Worm (Caenorhabditis elegans) whole organism, L2 larva: ENCODE measurements around the gene Y38E10A.33.

ENCODE experiments used
- C34F6.9 ChIP-seq: fragments of 150-350 bp; optimal IDR thresholded peaks from 2 replicates; lab custom pipeline; 2014; ENCODE audit warnings: missing biosample characterization, missing genetic modification characterization
- F13H6.1 ChIP-seq: sonication (generic microtip); optimal IDR thresholded peaks from 2 replicates; lab custom pipeline; 2016; ENCODE audit warnings: missing genetic modification characterization, missing compliant biosample characterization
- Y55F3AM.14 ChIP-seq: fragments of 200-800 bp; sonication (Bioruptor generic); optimal IDR thresholded peaks from 2 replicates; lab custom pipeline; 2018; ENCODE audit warnings: mild to moderate bottlenecking, missing genetic modification characterization, missing compliant biosample characterization
- ZK546.5 ChIP-seq: sonication (generic microtip); optimal IDR thresholded peaks from 2 replicates; lab custom pipeline; 2017; ENCODE audit warnings: missing biosample characterization, missing genetic modification characterization
- alr-1 ChIP-seq: fragments of 150-350 bp; optimal IDR thresholded peaks from 2 replicates; lab custom pipeline; 2014; ENCODE audit warnings: missing biosample characterization, missing genetic modification characterization
- aly-2 ChIP-seq: fragments of 150-350 bp; optimal IDR thresholded peaks from 2 replicates; lab custom pipeline; 2014; ENCODE audit warnings: missing biosample characterization, missing genetic modification characterization
- blmp-1 ChIP-seq: sonication (generic microtip); optimal IDR thresholded peaks from 2 replicates; lab custom pipeline; 2017; ENCODE audit warnings: missing genetic modification characterization, mild to moderate bottlenecking, missing compliant biosample characterization, antibody characterized with exemption, moderate library complexity; ENCODE audit not compliant: insufficient read depth
- ceh-82 ChIP-seq: fragments of 150-350 bp; optimal IDR thresholded peaks from 2 replicates; lab custom pipeline; 2014; ENCODE audit warnings: missing biosample characterization, missing genetic modification characterization
- dmd-4 ChIP-seq: sonication (generic microtip); optimal IDR thresholded peaks from 2 replicates; lab custom pipeline; 2017; ENCODE audit warnings: missing biosample characterization, missing genetic modification characterization
- egl-27 ChIP-seq: sonication (generic microtip); optimal IDR thresholded peaks from 3 replicates; lab custom pipeline; 2017; ENCODE audit warnings: missing biosample characterization, missing genetic modification reagents, missing genetic modification characterization
- elt-3 ChIP-seq: sonication (generic microtip); optimal IDR thresholded peaks from 2 replicates; lab custom pipeline; 2017; ENCODE audit warnings: missing biosample characterization, missing genetic modification characterization
- fos-1 ChIP-seq: fragments of 150-350 bp; optimal IDR thresholded peaks from 2 replicates; lab custom pipeline; 2014; ENCODE audit warnings: missing biosample characterization, missing genetic modification characterization
- gmeb-1 ChIP-seq: fragments of 150-350 bp; optimal IDR thresholded peaks from 2 replicates; lab custom pipeline; 2014; ENCODE audit warnings: missing biosample characterization, missing genetic modification characterization
- lin-13 ChIP-seq: fragments of 150-350 bp; optimal IDR thresholded peaks from 2 replicates; lab custom pipeline; 2014; ENCODE audit warnings: missing biosample characterization, missing genetic modification reagents, missing genetic modification characterization
- lin-39 ChIP-seq: fragments of 150-350 bp; optimal IDR thresholded peaks from 2 replicates; lab custom pipeline; 2014; ENCODE audit warnings: missing biosample characterization, missing genetic modification reagents, missing genetic modification characterization
- lsy-2 ChIP-seq, 2 experiments: fragments of 150-350 bp in 1 of 2; sonication (generic microtip) in 1 of 2; optimal IDR thresholded peaks; 2 replicates each; lab custom pipeline; 2014 to 2017; ENCODE audit warnings: missing biosample characterization in 2 of 2, missing genetic modification characterization in 2 of 2
- mab-5 ChIP-seq: fragments of 150-350 bp; optimal IDR thresholded peaks from 2 replicates; lab custom pipeline; 2014; ENCODE audit warnings: missing biosample characterization, missing genetic modification characterization
- nhr-10 ChIP-seq: sonication (generic microtip); optimal IDR thresholded peaks from 2 replicates; lab custom pipeline; 2017; ENCODE audit warnings: missing biosample characterization, missing genetic modification characterization
- nhr-11 ChIP-seq: fragments of 150-350 bp; optimal IDR thresholded peaks from 2 replicates; lab custom pipeline; 2014; ENCODE audit warnings: missing biosample characterization, missing genetic modification characterization
- nhr-129 ChIP-seq: fragments of 150-350 bp; optimal IDR thresholded peaks from 2 replicates; lab custom pipeline; 2014; ENCODE audit warnings: missing biosample characterization, missing genetic modification characterization
- nhr-23 ChIP-seq: fragments of 150-350 bp; optimal IDR thresholded peaks from 2 replicates; lab custom pipeline; 2014; ENCODE audit warnings: missing biosample characterization, missing genetic modification reagents, missing genetic modification characterization
- nhr-237 ChIP-seq: fragments of 150-350 bp; optimal IDR thresholded peaks from 2 replicates; lab custom pipeline; 2014; ENCODE audit warnings: missing biosample characterization, missing genetic modification characterization
- nhr-25 ChIP-seq: fragments of 150-350 bp; sonication (generic microtip); optimal IDR thresholded peaks from 3 replicates; lab custom pipeline; 2014; ENCODE audit warnings: missing biosample characterization, missing genetic modification characterization
- nhr-77 ChIP-seq: fragments of 150-350 bp; optimal IDR thresholded peaks from 2 replicates; lab custom pipeline; 2014; ENCODE audit warnings: missing biosample characterization, missing genetic modification characterization
- sem-4 ChIP-seq: fragments of 150-350 bp; optimal IDR thresholded peaks from 2 replicates; lab custom pipeline; 2014; ENCODE audit warnings: missing biosample characterization, missing genetic modification reagents, missing genetic modification characterization
- skn-1 ChIP-seq: sonication (generic microtip); optimal IDR thresholded peaks from 2 replicates; lab custom pipeline; 2017; ENCODE audit warnings: missing biosample characterization, missing genetic modification characterization
- sma-3 ChIP-seq: sonication (generic microtip); optimal IDR thresholded peaks from 2 replicates; lab custom pipeline; 2016; ENCODE audit warnings: missing genetic modification reagents, missing genetic modification characterization, missing compliant biosample characterization
- sma-9 ChIP-seq, 2 experiments: fragments of 150-350 bp in 1 of 2; sonication (generic microtip) in 1 of 2; optimal IDR thresholded peaks; 2 replicates each; lab custom pipeline; 2014 to 2016; ENCODE audit warnings: missing genetic modification characterization in 2 of 2, mild to moderate bottlenecking in 1 of 2, missing biosample characterization in 1 of 2, missing compliant biosample characterization in 1 of 2, missing genetic modification reagents in 1 of 2, moderate library complexity in 1 of 2
- snpc-4 ChIP-seq: fragments of 150-350 bp; optimal IDR thresholded peaks from 2 replicates; lab custom pipeline; 2014; ENCODE audit warnings: missing biosample characterization, missing genetic modification characterization
- unc-62 ChIP-seq: fragments of 150-350 bp; optimal IDR thresholded peaks from 2 replicates; lab custom pipeline; 2014; ENCODE audit warnings: missing biosample characterization, missing genetic modification reagents, missing genetic modification characterization
- zag-1 ChIP-seq: fragments of 150-350 bp; optimal IDR thresholded peaks from 2 replicates; lab custom pipeline; 2014; ENCODE audit warnings: missing biosample characterization, missing genetic modification characterization
- ztf-1 ChIP-seq: fragments of 200-800 bp; sonication (Bioruptor generic); conservative IDR thresholded peaks from 2 replicates; pipeline ENCODE4 v1.3.6; 2022; ENCODE audit warnings: missing genetic modification characterization, missing compliant biosample characterization
- ztf-11 ChIP-seq: sonication (generic microtip); optimal IDR thresholded peaks from 2 replicates; lab custom pipeline; 2017; ENCODE audit warnings: missing biosample characterization, missing genetic modification characterization
- ztf-4 ChIP-seq: fragments of 150-350 bp; optimal IDR thresholded peaks from 2 replicates; lab custom pipeline; 2014; ENCODE audit warnings: missing biosample characterization, missing genetic modification characterization

The Y38E10A.33 gene

ce11 chrII:12658409-12658808 lies 21.0 kb downstream of the Y38E10A.33 start:
- peak; percentile 3 for TF ChIP-seq nhr-129 (tag; lab: Kevin White, UChicago)
- peak; percentile 14 for TF ChIP-seq snpc-4 (tag; lab: Kevin White, UChicago)
- no peak for TF ChIP-seq F13H6.1 (tag; lab: Kevin White, UChicago)
- TF ChIP-seq nhr-10 (tag; lab: Kevin White, UChicago), result no peak
- TF ChIP-seq sma-9 (GFP tag; optimal IDR thresholded peaks at IDR 0.05; lab: Kevin White, UChicago), result no peak
- TF ChIP-seq sma-9 (tag; optimal IDR thresholded peaks at IDR 0.05; lab: Kevin White, UChicago), result no peak

DNA sequence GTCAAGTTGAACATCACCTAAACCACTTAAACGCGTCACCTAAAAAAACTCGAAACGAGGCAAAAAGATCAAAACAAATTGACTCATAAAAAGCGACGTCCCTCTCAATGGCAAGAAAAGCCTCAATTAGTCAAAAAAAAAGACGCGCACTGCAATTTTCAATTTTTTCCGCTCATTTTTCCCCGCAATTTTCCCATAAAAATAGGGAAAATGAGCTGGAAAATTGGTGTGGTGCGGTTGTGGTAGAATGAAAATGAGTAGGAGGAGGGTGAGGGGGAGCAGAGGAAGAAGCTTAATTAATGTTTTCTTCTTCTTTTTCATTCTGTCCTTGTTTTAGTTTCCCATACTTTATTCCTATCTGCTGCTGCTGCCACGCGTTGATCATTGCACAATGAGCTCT lies 21.8 kb downstream of the Y38E10A.33 start:
- TF ChIP-seq zag-1 (tag; lab: Kevin White, UChicago) (no peak), snpc-4 (tag; lab: Kevin White, UChicago) (no peak), ztf-1 (GFP tag; lab: Robert Waterston, UW) (no peak), sem-4 (tag; lab: Kevin White, UChicago) (no peak), nhr-11 (no peak), aly-2 (tag; lab: Kevin White, UChicago) (no peak), F13H6.1 (tag; lab: Kevin White, UChicago) (no peak), blmp-1 (no peak), gmeb-1 (tag; lab: Kevin White, UChicago) (no peak), lsy-2 (tag; optimal IDR thresholded peaks at IDR 0.05; lab: Kevin White, UChicago) (no peak), ztf-4 (tag; lab: Kevin White, UChicago) (no peak), nhr-77 (tag; lab: Kevin White, UChicago) (no peak), nhr-25 (no peak), sma-3 (GFP tag; lab: Kevin White, UChicago) (no peak), nhr-129 (tag; lab: Kevin White, UChicago) (no peak), Y55F3AM.14 (GFP tag; lab: Kevin White, UChicago) (no peak), dmd-4 (tag; lab: Kevin White, UChicago) (no peak)

DNA sequence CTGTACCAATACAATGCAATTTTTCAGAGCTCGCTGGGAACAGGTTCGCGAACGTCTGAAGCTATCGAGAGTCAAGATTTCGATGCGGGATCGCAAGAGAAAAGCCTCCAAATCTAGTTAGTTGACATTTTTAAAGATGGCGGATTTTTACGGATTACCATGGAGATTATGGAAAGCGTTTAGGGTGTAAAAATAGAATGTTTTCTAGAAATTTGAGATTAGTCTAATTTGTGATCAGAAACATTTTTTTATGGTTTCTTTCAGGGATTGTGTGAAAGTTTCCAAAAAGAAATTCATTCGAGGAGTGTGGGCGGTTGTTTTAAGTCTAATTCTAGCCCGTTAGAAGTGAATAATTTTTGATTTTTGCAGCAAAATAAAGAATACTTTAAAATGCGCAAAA lies 23.6 kb downstream of the Y38E10A.33 start:
- TF ChIP-seq nhr-25, result no peak
- TF ChIP-seq F13H6.1 (tag; lab: Kevin White, UChicago), result no peak
- no peak for TF ChIP-seq fos-1
- TF ChIP-seq Y55F3AM.14 (GFP tag; lab: Kevin White, UChicago), result no peak
- TF ChIP-seq mab-5 (tag; lab: Kevin White, UChicago), result no peak
- TF ChIP-seq C34F6.9 (tag; lab: Kevin White, UChicago), result no peak
- TF ChIP-seq sem-4 (tag; lab: Kevin White, UChicago), result no peak
- no peak for TF ChIP-seq elt-3
- TF ChIP-seq nhr-129 (tag; lab: Kevin White, UChicago), result no peak
- TF ChIP-seq snpc-4 (tag; lab: Kevin White, UChicago), result no peak
- no peak for TF ChIP-seq egl-27
- TF ChIP-seq nhr-237 (tag; lab: Kevin White, UChicago), result no peak
- no peak for TF ChIP-seq ZK546.5
- TF ChIP-seq lin-13 (GFP tag; lab: Kevin White, UChicago), result no peak
- no peak for TF ChIP-seq lin-39 (tag; lab: Kevin White, UChicago)
- TF ChIP-seq, all 48 proteins: peak for 0

DNA sequence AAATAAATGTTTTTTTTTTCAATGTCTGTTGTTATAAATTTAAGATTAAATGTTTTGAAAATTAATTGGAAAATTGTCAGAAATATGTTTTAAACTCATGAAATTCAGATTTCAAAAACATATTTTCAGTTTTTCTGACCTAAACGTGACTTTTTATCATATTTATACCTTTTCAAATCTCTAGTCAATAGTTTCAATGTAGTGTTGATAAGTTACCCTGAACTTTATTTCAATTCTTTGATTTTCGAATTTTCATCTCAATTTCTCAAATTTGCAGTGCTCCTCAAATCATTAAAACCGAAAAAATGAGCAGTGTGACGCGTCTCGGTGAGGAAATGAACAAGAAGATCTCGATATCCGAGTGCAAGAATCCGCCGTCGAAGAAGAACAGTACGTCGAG lies 25.0 kb downstream of the Y38E10A.33 start, which contains the start of gene rgs-4:
rgs-4 (plus strand) TSS at position 301 of the 400 bp plus-strand sequence.
- TF ChIP-seq mab-5 (tag; lab: Kevin White, UChicago), result no peak
- TF ChIP-seq lin-39 (tag; lab: Kevin White, UChicago), result no peak
- no peak for TF ChIP-seq nhr-237 (tag; lab: Kevin White, UChicago)
- TF ChIP-seq sma-9 (GFP tag; optimal IDR thresholded peaks at IDR 0.05; lab: Kevin White, UChicago), result no peak
- no peak for TF ChIP-seq sma-9 (tag; optimal IDR thresholded peaks at IDR 0.05; lab: Kevin White, UChicago)
- TF ChIP-seq ceh-82 (tag; lab: Kevin White, UChicago), result no peak
- no peak for TF ChIP-seq aly-2 (tag; lab: Kevin White, UChicago)
- TF ChIP-seq skn-1 (tag; lab: Kevin White, UChicago), result no peak
- TF ChIP-seq ztf-11, result no peak
- no peak for TF ChIP-seq nhr-23 (tag; lab: Kevin White, UChicago)
- no peak for TF ChIP-seq unc-62 (GFP tag; lab: Kevin White, UChicago)
- TF ChIP-seq C34F6.9 (tag; lab: Kevin White, UChicago), result no peak
- TF ChIP-seq ztf-4 (tag; lab: Kevin White, UChicago), result no peak
- TF ChIP-seq alr-1 (tag; lab: Kevin White, UChicago), result no peak
- TF ChIP-seq zag-1 (tag; lab: Kevin White, UChicago), result no peak
- no peak for TF ChIP-seq ztf-1 (GFP tag; lab: Robert Waterston, UW)
